Fruit fly (Drosophila melanogaster) whole organism: ENCODE results near the gene CG15601.

Source experiments
- Dll ChIP-seq: fragments of >200 bp; optimal IDR thresholded peaks from 2 replicates; lab custom pipeline; 2017
- pan ChIP-seq: fragments of >200 bp; optimal IDR thresholded peaks from 2 replicates; lab custom pipeline; 2017
- psq ChIP-seq: fragments of >200 bp; optimal IDR thresholded peaks from 2 replicates; lab custom pipeline; 2017

dm6 chrX:15703720-15704206, 6.7 kb upstream of the CG15601 start, which contains the start of the genes Pis and Hap40:
- TF ChIP-seq psq (lab: Kevin White, UChicago): no peak
- no peak for TF ChIP-seq pan (lab: Kevin White, UChicago)
- no peak for TF ChIP-seq Dll
